Worm (Caenorhabditis elegans): ENCODE measurements around the gene rpl-2.

Gene rpl-2

DNA sequence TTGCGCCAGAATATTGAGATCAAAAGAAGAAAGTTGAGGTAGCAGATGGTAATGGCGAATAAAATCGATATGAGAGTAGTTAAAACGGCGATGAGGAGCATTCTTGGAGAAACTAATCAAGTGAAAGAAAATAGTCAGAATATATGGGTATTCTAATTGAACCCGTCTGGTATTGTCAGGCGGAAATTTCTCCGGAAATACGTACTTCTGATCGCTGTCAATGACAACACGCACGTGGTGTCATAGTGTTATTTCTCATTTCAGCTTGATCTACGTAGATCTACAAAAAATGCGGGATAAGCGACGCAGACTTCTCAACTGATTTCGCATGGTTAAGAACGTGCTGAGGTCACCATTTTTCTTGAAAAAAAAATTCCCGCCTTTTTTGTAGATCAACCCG lies 12.9 kb downstream of the rpl-2 start, which contains the start of gene srbc-79:
Gene srbc-79 (minus strand): TSS at position 101 of the 400 bp plus-strand sequence.
- TF ChIP-seq unc-86 (tag; optimal IDR thresholded peaks at IDR 0.05) (no peak), lin-15B (tag; optimal IDR thresholded peaks at IDR 0.05) (no peak), sox-4 (tag; optimal IDR thresholded peaks at IDR 0.05) (no peak), irx-1 (tag; optimal IDR thresholded peaks at IDR 0.05) (no peak), nhr-84 (tag; optimal IDR thresholded peaks at IDR 0.05) (no peak), nhr-85 (tag) (peak; percentile 19)

- TF ChIP-seq ceh-88 (GFP tag; IDR thresholded peaks at IDR 0.05) (no peak), lin-13 (GFP tag; optimal IDR thresholded peaks at IDR 0.05) (no peak), efl-1 (optimal IDR thresholded peaks at IDR 0.05) (peak; percentile 46 to 73), efl-1 (GFP tag; optimal IDR thresholded peaks at IDR 0.05 in 1 of 2) (peak; percentile 72 to 94), dpl-1 (GFP tag; optimal IDR thresholded peaks at IDR 0.05) (peak; percentile 56 to 77 (median 63)), grh-1 (GFP tag; IDR thresholded peaks at IDR 0.05) (no peak), tbx-2 (tag; optimal IDR thresholded peaks at IDR 0.05) (peak; percentile 27), mep-1 (tag; optimal IDR thresholded peaks at IDR 0.05) (peak; percentile 69), blmp-1 (tag; optimal IDR thresholded peaks at IDR 0.05) (peak; percentile 22), snu-23 (GFP tag; optimal IDR thresholded peaks at IDR 0.05) (peak; percentile 69), fkh-8 (tag; optimal IDR thresholded peaks at IDR 0.05) (peak; percentile 5), swsn-7 (tag; optimal IDR thresholded peaks at IDR 0.05) (peak; percentile 68), nhr-19 (GFP tag; conservative IDR thresholded peaks at IDR 0.05) (peak; percentile 32; the same call in 1 of the 2 replicates), rnt-1 (tag; optimal IDR thresholded peaks at IDR 0.05) (no peak), nhr-12 (tag; optimal IDR thresholded peaks at IDR 0.05) (no peak), unc-86 (tag; optimal IDR thresholded peaks at IDR 0.05) (peak; percentile 25), aha-1 (tag; optimal IDR thresholded peaks at IDR 0.05) (no peak), nhr-20 (tag; optimal IDR thresholded peaks at IDR 0.05) (peak; percentile 56), pag-3 (tag; optimal IDR thresholded peaks at IDR 0.05; ENCODE audit: borderline replicate concordance, insufficient read depth) (no peak), F16B12.6 (tag; optimal IDR thresholded peaks at IDR 0.05) (peak; percentile 90), hlh-17 (GFP tag; optimal IDR thresholded peaks at IDR 0.05; ENCODE audit: borderline replicate concordance) (no peak), dsc-1 (tag; optimal IDR thresholded peaks at IDR 0.05) (peak; percentile 42), jun-1 (tag; optimal IDR thresholded peaks at IDR 0.05) (no peak), snpc-4 (tag; optimal IDR thresholded peaks at IDR 0.05) (peak; percentile 40), sup-37 (GFP tag; optimal IDR thresholded peaks at IDR 0.05) (no peak), nhr-47 (tag; optimal IDR thresholded peaks at IDR 0.05) (peak; percentile 80), lin-39 (tag; optimal IDR thresholded peaks at IDR 0.05) (peak; percentile 31), elt-3 (tag; optimal IDR thresholded peaks at IDR 0.05) (peak in 1 of 6 experiments; percentile 18), nhr-71 (tag; optimal IDR thresholded peaks at IDR 0.05) (peak; percentile 68), lsy-2 (tag; optimal IDR thresholded peaks at IDR 0.05) (peak; percentile 60 to 70), ama-1 (optimal IDR thresholded peaks at IDR 0.05) (no peak), fkh-10 (GFP tag; optimal IDR thresholded peaks at IDR 0.05) (no peak), lin-14 (GFP tag; optimal IDR thresholded peaks at IDR 0.05) (no peak), mef-2 (tag; optimal IDR thresholded peaks at IDR 0.05) (no peak), hpl-2 (GFP tag; optimal IDR thresholded peaks at IDR 0.05) (peak; percentile 10), ceh-90 (tag; optimal IDR thresholded peaks at IDR 0.05) (no peak), sox-4 (tag; optimal IDR thresholded peaks at IDR 0.05) (no peak), lin-35 (GFP tag; optimal IDR thresholded peaks at IDR 0.05) (peak; percentile 28 to 80), egl-27 (tag; optimal IDR thresholded peaks at IDR 0.05) (no peak), xbp-1 (tag; optimal IDR thresholded peaks at IDR 0.05) (peak; percentile 82), irx-1 (tag; optimal IDR thresholded peaks at IDR 0.05) (peak; percentile 62), ceh-82 (tag; optimal IDR thresholded peaks at IDR 0.05) (peak in 2 of 3 experiments; percentile 1 to 28), alr-1 (tag; optimal IDR thresholded peaks at IDR 0.05; ENCODE audit: borderline replicate concordance) (no peak), fkh-4 (tag; optimal IDR thresholded peaks at IDR 0.05; ENCODE audit: borderline replicate concordance) (no peak), unc-62 (GFP tag; optimal IDR thresholded peaks at IDR 0.05) (no peak), nhr-85 (tag) (peak; percentile 74)
These were observed 14.1 kb downstream of the rpl-2 start, which contains the start of gene B0250.5 for ce11 chrV:20493271-20494231. Gene B0250.5, plus strand, starts transcription at chrV:20493924.
